Worm (Caenorhabditis elegans): ENCODE results near the gene srh-172.

srh-172 gene

DNA sequence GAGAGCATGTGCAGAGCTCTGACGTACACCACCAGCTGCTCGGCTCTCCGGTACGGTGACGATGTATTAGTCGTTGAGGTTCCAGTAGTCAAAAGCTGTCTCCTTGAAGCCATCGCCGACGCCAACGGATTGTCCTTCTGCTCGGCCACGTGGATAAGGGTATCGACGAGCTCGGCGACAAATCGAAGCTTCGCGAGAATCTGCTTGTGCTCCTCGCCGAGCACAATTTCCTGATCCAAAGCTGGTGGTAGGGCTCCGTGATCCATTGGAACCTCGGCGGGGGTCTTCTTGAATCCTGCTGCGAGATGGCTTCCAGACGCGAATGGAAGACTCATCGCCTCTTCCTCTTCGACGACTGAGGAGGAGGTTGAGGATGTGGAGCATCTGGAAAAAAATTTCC lies 38.6 kb downstream of the srh-172 start:
- no peak for TF ChIP-seq elt-3 (tag; optimal IDR thresholded peaks at IDR 0.05)
- TF ChIP-seq ztf-4 (tag; optimal IDR thresholded peaks at IDR 0.05): no peak
- no peak for TF ChIP-seq lin-11 (tag; optimal IDR thresholded peaks at IDR 0.05)
- no peak for TF ChIP-seq ceh-16 (tag; optimal IDR thresholded peaks at IDR 0.05)
- no peak for TF ChIP-seq snpc-4 (tag; optimal IDR thresholded peaks at IDR 0.05)
- no peak for TF ChIP-seq nhr-10 (tag; optimal IDR thresholded peaks at IDR 0.05)
- no peak for TF ChIP-seq skn-1 (tag; optimal IDR thresholded peaks at IDR 0.05)
- no peak for TF ChIP-seq lin-39 (tag; optimal IDR thresholded peaks at IDR 0.05)
- TF ChIP-seq peb-1 (tag; optimal IDR thresholded peaks at IDR 0.05): no peak
- TF ChIP-seq ztf-1 (GFP tag; conservative IDR thresholded peaks at IDR 0.05): no peak
- TF ChIP-seq mab-5 (tag; optimal IDR thresholded peaks at IDR 0.05): no peak
- no peak for TF ChIP-seq elt-1 (tag; optimal IDR thresholded peaks at IDR 0.05)
- no peak for TF ChIP-seq nhr-129 (tag; optimal IDR thresholded peaks at IDR 0.05)
- TF ChIP-seq lin-13 (GFP tag; optimal IDR thresholded peaks at IDR 0.05): no peak
- TF ChIP-seq sem-4 (tag; optimal IDR thresholded peaks at IDR 0.05): no peak

DNA sequence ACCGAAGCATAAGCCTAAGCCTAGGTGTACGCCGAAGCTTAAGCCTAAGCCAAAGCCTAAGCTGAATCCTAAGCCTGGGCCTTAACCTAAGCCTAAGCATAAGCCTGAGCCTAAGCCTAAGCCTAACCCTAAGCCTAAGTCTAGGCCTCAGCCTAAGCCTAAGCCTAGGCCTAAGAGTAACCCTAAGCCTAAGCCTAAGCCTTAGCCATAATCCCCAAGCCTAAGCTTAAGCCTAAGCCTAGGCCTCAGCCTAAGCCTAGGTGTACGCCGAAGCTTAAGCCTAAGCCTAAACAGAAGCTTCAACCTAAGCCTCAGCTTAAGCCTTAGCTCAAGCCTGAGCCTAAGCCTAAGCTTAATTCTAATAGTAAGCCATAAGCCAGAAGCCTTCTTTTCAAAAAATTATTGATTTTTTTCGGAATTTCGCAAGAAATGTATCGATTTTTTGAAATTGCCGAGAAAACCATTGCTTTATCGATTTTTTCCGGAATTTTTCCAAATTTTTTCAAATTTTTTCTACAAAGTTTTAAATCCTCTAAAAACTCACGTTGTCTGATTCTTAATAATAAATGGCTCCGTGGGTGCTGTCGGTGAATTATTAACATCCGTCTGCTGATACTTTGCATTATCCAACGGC lies 39.5 kb downstream of the srh-172 start:
- TF ChIP-seq alr-1 (tag; optimal IDR thresholded peaks at IDR 0.05): no peak
- TF ChIP-seq snpc-4 (tag; optimal IDR thresholded peaks at IDR 0.05): no peak
- no peak for TF ChIP-seq nhr-25 (tag; optimal IDR thresholded peaks at IDR 0.05)
- TF ChIP-seq zag-1 (tag; optimal IDR thresholded peaks at IDR 0.05): no peak
- TF ChIP-seq lin-39 (tag; optimal IDR thresholded peaks at IDR 0.05): no peak
- TF ChIP-seq F13H6.1 (tag; optimal IDR thresholded peaks at IDR 0.05): no peak
- TF ChIP-seq nhr-12 (tag; optimal IDR thresholded peaks at IDR 0.05): no peak
- no peak for TF ChIP-seq nhr-237 (tag; optimal IDR thresholded peaks at IDR 0.05)
- TF ChIP-seq fos-1 (tag; optimal IDR thresholded peaks at IDR 0.05): no peak
- no peak for TF ChIP-seq blmp-1 (tag; optimal IDR thresholded peaks at IDR 0.05; ENCODE audit: insufficient read depth)
- no peak for TF ChIP-seq nhr-77 (tag; optimal IDR thresholded peaks at IDR 0.05)

DNA sequence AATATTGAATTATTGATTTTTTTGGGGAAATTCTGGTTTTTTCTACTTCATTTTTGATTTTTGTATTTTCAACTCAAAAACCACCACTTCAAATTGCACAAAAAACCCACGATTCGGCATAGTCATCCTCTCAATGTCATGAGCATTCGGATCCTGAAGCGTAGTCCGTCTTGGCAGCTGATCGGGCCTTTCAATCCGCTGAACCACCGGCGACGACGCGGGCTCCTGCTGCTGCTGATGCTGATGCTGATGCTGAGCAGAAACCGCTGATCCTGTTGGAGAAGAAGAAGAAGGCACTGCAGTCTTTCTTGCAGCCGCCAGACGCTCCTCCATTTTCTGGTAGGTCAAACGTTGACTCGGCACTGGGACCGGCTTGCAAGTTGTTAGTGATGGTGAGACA lies 40.3 kb downstream of the srh-172 start:
- no peak for TF ChIP-seq ZK546.5 (tag; optimal IDR thresholded peaks at IDR 0.05)

DNA sequence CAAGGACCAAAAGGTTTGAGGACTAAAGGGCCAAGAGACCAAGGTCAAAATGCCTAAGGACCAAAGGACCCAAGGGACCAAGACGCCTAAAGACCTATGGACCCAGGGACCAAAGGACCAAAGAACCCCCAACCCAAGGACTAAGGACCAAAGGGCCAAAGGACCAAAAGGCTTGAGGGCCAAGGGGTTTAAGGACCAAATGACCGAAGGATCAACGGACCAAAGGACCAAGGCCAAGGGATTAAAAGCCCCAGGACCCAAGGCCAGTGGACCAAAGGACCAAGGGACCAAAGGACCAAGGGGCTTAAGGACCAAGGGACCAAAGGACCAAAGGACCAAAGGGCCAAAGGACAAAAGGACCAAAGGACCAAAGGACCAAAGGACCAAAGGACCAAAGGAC lies 40.9 kb downstream of the srh-172 start:
- peak; percentile 7 for TF ChIP-seq unc-55 (GFP tag; optimal IDR thresholded peaks at IDR 0.05)
- TF ChIP-seq crh-2 (tag; optimal IDR thresholded peaks at IDR 0.05): no peak

DNA sequence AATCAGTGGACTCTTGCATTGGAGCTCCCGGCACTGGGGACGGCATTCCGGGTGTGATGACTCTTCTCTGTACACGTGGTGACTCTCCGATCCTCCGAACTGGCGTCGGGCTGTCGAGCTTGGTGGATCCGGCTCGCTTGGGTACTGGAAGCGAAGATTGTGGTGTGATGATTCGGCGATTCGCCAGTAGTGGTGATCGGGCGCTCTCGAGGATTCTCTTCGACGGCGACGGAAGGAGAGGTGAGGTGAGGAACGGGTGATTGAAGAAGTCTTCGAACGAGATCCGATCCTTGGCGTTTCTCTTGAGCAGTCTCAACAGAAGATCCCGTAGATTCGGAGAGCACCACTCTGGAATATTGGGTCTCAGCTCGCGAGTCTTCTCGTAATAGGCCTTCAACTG lies 41.8 kb downstream of the srh-172 start:
- TF ChIP-seq mbf-1 (tag; optimal IDR thresholded peaks at IDR 0.05): no peak
- no peak for TF ChIP-seq skn-1 (tag; optimal IDR thresholded peaks at IDR 0.05)
- no peak for TF ChIP-seq nhr-25 (tag; optimal IDR thresholded peaks at IDR 0.05)
- no peak for TF ChIP-seq Y55F3AM.14 (GFP tag; optimal IDR thresholded peaks at IDR 0.05)
- no peak for TF ChIP-seq dmd-4 (tag; optimal IDR thresholded peaks at IDR 0.05)
- no peak for TF ChIP-seq sem-4 (tag; optimal IDR thresholded peaks at IDR 0.05)
- no peak for TF ChIP-seq nhr-6 (tag; optimal IDR thresholded peaks at IDR 0.05)
- no peak for TF ChIP-seq nhr-77 (tag; optimal IDR thresholded peaks at IDR 0.05)
- TF ChIP-seq lsy-2 (tag; optimal IDR thresholded peaks at IDR 0.05): no peak
- no peak for TF ChIP-seq alr-1 (tag; optimal IDR thresholded peaks at IDR 0.05)
- no peak for TF ChIP-seq unc-55 (GFP tag; optimal IDR thresholded peaks at IDR 0.05)
- TF ChIP-seq ceh-16 (tag; optimal IDR thresholded peaks at IDR 0.05): no peak
- no peak for TF ChIP-seq elt-3 (tag; optimal IDR thresholded peaks at IDR 0.05)
- no peak for TF ChIP-seq zag-1 (tag; optimal IDR thresholded peaks at IDR 0.05)
- TF ChIP-seq elt-1 (tag; optimal IDR thresholded peaks at IDR 0.05): no peak
- TF ChIP-seq lin-39 (tag; optimal IDR thresholded peaks at IDR 0.05): no peak
- no peak for TF ChIP-seq ZK546.5 (tag; optimal IDR thresholded peaks at IDR 0.05)

DNA sequence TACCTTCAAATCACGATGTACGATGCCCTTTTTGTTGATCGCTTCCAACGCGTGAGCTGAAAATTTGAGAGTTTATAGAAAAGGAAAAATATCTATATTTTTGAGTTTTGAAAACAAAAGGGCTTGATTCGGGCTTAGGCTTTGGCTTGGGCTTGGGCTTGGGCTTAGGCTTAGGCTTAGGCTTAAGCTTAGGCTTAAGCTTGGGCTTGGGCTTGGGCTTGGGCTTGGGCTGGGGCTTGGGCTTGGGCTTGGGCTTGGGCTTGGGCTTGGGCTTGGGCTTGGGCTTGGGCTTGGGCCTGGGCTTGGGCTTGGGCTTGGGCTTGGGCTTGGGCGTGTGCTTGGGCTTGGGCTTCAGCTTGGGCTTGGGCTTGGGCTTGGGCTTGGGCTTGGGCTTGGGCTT lies 43.4 kb downstream of the srh-172 start:
- TF ChIP-seq Y55F3AM.14 (GFP tag; optimal IDR thresholded peaks at IDR 0.05) (no peak), unc-55 (GFP tag; optimal IDR thresholded peaks at IDR 0.05) (no peak), ceh-16 (tag; optimal IDR thresholded peaks at IDR 0.05) (no peak), zag-1 (tag; optimal IDR thresholded peaks at IDR 0.05) (no peak), sem-4 (tag; optimal IDR thresholded peaks at IDR 0.05) (no peak), lin-11 (tag; optimal IDR thresholded peaks at IDR 0.05) (no peak), F13H6.1 (tag; optimal IDR thresholded peaks at IDR 0.05) (no peak), nhr-25 (tag; optimal IDR thresholded peaks at IDR 0.05) (no peak), alr-1 (tag; optimal IDR thresholded peaks at IDR 0.05) (no peak), nhr-12 (tag; optimal IDR thresholded peaks at IDR 0.05) (no peak), C34F6.9 (tag; optimal IDR thresholded peaks at IDR 0.05) (no peak), lsy-2 (tag; optimal IDR thresholded peaks at IDR 0.05) (no peak)
